Fruit fly (Drosophila melanogaster): Measurements from ENCODE around the gene danr.

Gene danr

dm6 chr3R:25168259-25168972 is 30.5 kb downstream of the danr start (continued):
- peak; percentile 39 for TF ChIP-seq CG18619 (GFP tag; optimal IDR thresholded peaks at IDR 0.05)
- TF ChIP-seq ind (GFP tag; optimal IDR thresholded peaks at IDR 0.05), result peak; percentile 32
- TF ChIP-seq HLH54F (GFP tag; optimal IDR thresholded peaks at IDR 0.05), result peak; percentile 45
- TF ChIP-seq Xbp1 (GFP tag; optimal IDR thresholded peaks at IDR 0.05), result peak; percentile 42
- TF ChIP-seq esg (GFP tag; conservative IDR thresholded peaks at IDR 0.05), result peak; percentile 51
- TF ChIP-seq MTF-1 (GFP tag; optimal IDR thresholded peaks at IDR 0.05; ENCODE audit: borderline replicate concordance), result no peak
- no peak for TF ChIP-seq wdn (GFP tag; IDR thresholded peaks at IDR 0.05)
- TF ChIP-seq HHEX (GFP tag; optimal IDR thresholded peaks at IDR 0.05), result peak; percentile 49
- TF ChIP-seq CG17361 (GFP tag; IDR thresholded peaks at IDR 0.05), result peak; percentile 64
- no peak for TF ChIP-seq Dad (GFP tag; optimal IDR thresholded peaks at IDR 0.05)
- TF ChIP-seq CG16815 (GFP tag; optimal IDR thresholded peaks at IDR 0.05), result peak; percentile 21
- 0 out of 2 replicates have a peak, but pooled peaks have one; percentile 16 for TF ChIP-seq CG10366 (GFP tag; IDR thresholded peaks at IDR 0.05)
- TF ChIP-seq Asciz (GFP tag; optimal IDR thresholded peaks at IDR 0.05), result peak; percentile 19
- no peak for TF ChIP-seq CG18764 (GFP tag; optimal IDR thresholded peaks at IDR 0.05)
- peak; percentile 49 for TF ChIP-seq CG12769 (tag; optimal IDR thresholded peaks at IDR 0.05)
- no peak for TF ChIP-seq aop (GFP tag; IDR thresholded peaks at IDR 0.05)
- TF ChIP-seq Meics (GFP tag; optimal IDR thresholded peaks at IDR 0.05), result peak; percentile 73
- peak; percentile 57 for TF ChIP-seq grau (tag; optimal IDR thresholded peaks at IDR 0.05)
- TF ChIP-seq danr (GFP tag; IDR thresholded peaks at IDR 0.05), result peak; percentile 36; the same call in 1 of the 2 replicates
- TF ChIP-seq sima (GFP tag; optimal IDR thresholded peaks at IDR 0.05), result no peak
- no peak; the same call in 1 of the 2 replicates for TF ChIP-seq ara (GFP tag; IDR thresholded peaks at IDR 0.05)
- TF ChIP-seq CG17912 (GFP tag; optimal IDR thresholded peaks at IDR 0.05), result no peak
- TF ChIP-seq CG18011 (GFP tag; optimal IDR thresholded peaks at IDR 0.05), result no peak
- TF ChIP-seq jumu (GFP tag; optimal IDR thresholded peaks at IDR 0.05), result peak; percentile 10
- no peak for TF ChIP-seq peb (GFP tag; IDR thresholded peaks at IDR 0.05)
- peak; percentile 45; the same call in 1 of the 2 replicates for TF ChIP-seq sisA (GFP tag; IDR thresholded peaks at IDR 0.05)
- peak; percentile 34 for TF ChIP-seq CG6683 (GFP tag; optimal IDR thresholded peaks at IDR 0.05)
- TF ChIP-seq Ravus (GFP tag; IDR thresholded peaks at IDR 0.05), result no peak
- TF ChIP-seq Xrp1 (GFP tag; IDR thresholded peaks at IDR 0.05), result peak; percentile 51; the same call in 1 of the 2 replicates
- TF ChIP-seq unpg (GFP tag; optimal IDR thresholded peaks at IDR 0.05), result peak; percentile 13
- no peak for TF ChIP-seq hbn (GFP tag; IDR thresholded peaks at IDR 0.05; ENCODE audit: partially characterized antibody)
- TF ChIP-seq Trl (optimal IDR thresholded peaks at IDR 0.05), result no peak
- no peak for TF ChIP-seq Trl (GFP tag; optimal IDR thresholded peaks at IDR 0.05)
- TF ChIP-seq Dip3 (GFP tag; optimal IDR thresholded peaks at IDR 0.05), result peak; percentile 32
- peak; percentile 30 for TF ChIP-seq CG14710 (tag; optimal IDR thresholded peaks at IDR 0.05)
- TF ChIP-seq CG8765 (GFP tag; IDR thresholded peaks at IDR 0.05), result no peak
- TF ChIP-seq al (GFP tag; IDR thresholded peaks at IDR 0.05), result 0 out of 2 replicates have a peak, but pooled peaks have one; percentile 4
- peak; percentile 59 for TF ChIP-seq nmo (GFP tag; optimal IDR thresholded peaks at IDR 0.05)
- no peak for TF ChIP-seq ATbp (GFP tag; optimal IDR thresholded peaks at IDR 0.05)
- 0 out of 2 replicates have a peak, but pooled peaks have one; percentile 1 for TF ChIP-seq crol (GFP tag; IDR thresholded peaks at IDR 0.05)
- TF ChIP-seq onecut (GFP tag; IDR thresholded peaks at IDR 0.05), result 0 out of 2 replicates have a peak, but pooled peaks have one; percentile 20
- peak; percentile 69 for TF ChIP-seq gem (tag; optimal IDR thresholded peaks at IDR 0.05)
- no peak for TF ChIP-seq tna (GFP tag; IDR thresholded peaks at IDR 0.05; ENCODE audit: partially characterized antibody)
- no peak for TF ChIP-seq Chrac-16 (GFP tag; optimal IDR thresholded peaks at IDR 0.05)
- no peak for TF ChIP-seq NC2β (GFP tag; optimal IDR thresholded peaks at IDR 0.05)
- TF ChIP-seq wek (GFP tag; optimal IDR thresholded peaks at IDR 0.05), result no peak
- TF ChIP-seq rib (GFP tag; IDR thresholded peaks at IDR 0.05), result no peak
- TF ChIP-seq Hr3 (GFP tag; optimal IDR thresholded peaks at IDR 0.05), result peak; percentile 26
- no peak for TF ChIP-seq sim (GFP tag; IDR thresholded peaks at IDR 0.05)
- TF ChIP-seq CG9797 (GFP tag; optimal IDR thresholded peaks at IDR 0.05), result no peak
